Worm (Caenorhabditis elegans) whole organism, young adult: ENCODE measurements around the gene E02H4.7.

Experiments
- C06A6.2 ChIP-seq: fragments of 200-800 bp; sonication (Bioruptor generic); conservative IDR thresholded peaks from 2 replicates; pipeline ENCODE4 v1.3.6; 2022; ENCODE audit warnings: missing genetic modification characterization, missing compliant biosample characterization
- F10E7.11 ChIP-seq: sonication (generic microtip); optimal IDR thresholded peaks from 2 replicates; lab custom pipeline; 2017; ENCODE audit warnings: mild to moderate bottlenecking, missing genetic modification characterization, moderate library complexity, missing compliant biosample characterization
- F33H1.4 ChIP-seq: fragments of 200-800 bp; sonication (Bioruptor generic); IDR thresholded peaks from 2 replicates; pipeline ENCODE4 v1.3.6; 2022; ENCODE audit warnings: missing genetic modification reagents, missing genetic modification characterization, missing compliant biosample characterization
- F49E8.2 ChIP-seq: sonication (generic microtip); optimal IDR thresholded peaks from 3 replicates; lab custom pipeline; 2017; ENCODE audit warnings: missing genetic modification characterization, mild to moderate bottlenecking, missing compliant biosample characterization, antibody characterized with exemption, moderate library complexity; ENCODE audit not compliant: insufficient read depth
- F52B5.7 ChIP-seq: sonication (generic microtip); optimal IDR thresholded peaks from 2 replicates; lab custom pipeline; 2016; ENCODE audit warnings: mild to moderate bottlenecking, missing genetic modification characterization, missing compliant biosample characterization
- F55B11.4 ChIP-seq: sonication (generic microtip); optimal IDR thresholded peaks from 2 replicates; lab custom pipeline; 2016; ENCODE audit warnings: missing compliant biosample characterization, missing genetic modification characterization, borderline replicate concordance; ENCODE audit not compliant: insufficient read depth
- K11D2.4 ChIP-seq: fragments of 200-800 bp; sonication (Bioruptor generic); IDR thresholded peaks from 2 replicates; pipeline ENCODE4 v1.3.6; 2022; ENCODE audit warnings: missing genetic modification reagents, missing genetic modification characterization, missing compliant biosample characterization
- T07F8.4 ChIP-seq: sonication (generic microtip); optimal IDR thresholded peaks from 2 replicates; lab custom pipeline; 2016; ENCODE audit warnings: mild to moderate bottlenecking, missing genetic modification characterization, moderate library complexity, missing compliant biosample characterization
- Y53G8AR.9 ChIP-seq: fragments of 200-800 bp; sonication (Bioruptor generic); conservative IDR thresholded peaks from 2 replicates; pipeline ENCODE4 v1.3.6; 2022; ENCODE audit warnings: missing genetic modification reagents, missing genetic modification characterization, missing compliant biosample characterization
- Y79H2A.3 ChIP-seq: fragments of 200-800 bp; sonication (Bioruptor generic); conservative IDR thresholded peaks from 2 replicates; pipeline ENCODE4 v1.3.6; 2022; ENCODE audit warnings: missing genetic modification reagents, missing genetic modification characterization, missing compliant biosample characterization
- ZK185.1 ChIP-seq: sonication (generic microtip); optimal IDR thresholded peaks from 2 replicates; lab custom pipeline; 2016; ENCODE audit warnings: mild to moderate bottlenecking, missing genetic modification characterization, missing compliant biosample characterization; ENCODE audit not compliant: poor library complexity, severe bottlenecking
- attf-6 ChIP-seq: fragments of 200-800 bp; sonication (Bioruptor generic); IDR thresholded peaks from 2 replicates; pipeline ENCODE4 v1.3.6; 2022; ENCODE audit warnings: missing genetic modification reagents, missing genetic modification characterization, missing compliant biosample characterization
- bed-1 ChIP-seq: fragments of 200-800 bp; sonication (Bioruptor generic); IDR thresholded peaks from 2 replicates; pipeline ENCODE4 v1.3.6; 2022; ENCODE audit warnings: missing genetic modification reagents, missing genetic modification characterization, missing compliant biosample characterization
- ceh-27 ChIP-seq: fragments of 200-800 bp; sonication (Bioruptor generic); optimal IDR thresholded peaks from 2 replicates; lab custom pipeline; 2018; ENCODE audit warnings: mild to moderate bottlenecking, missing genetic modification characterization, moderate library complexity, missing compliant biosample characterization
- chd-7 ChIP-seq: sonication (generic microtip); optimal IDR thresholded peaks from 2 replicates; lab custom pipeline; 2016; ENCODE audit warnings: mild to moderate bottlenecking, missing genetic modification characterization, moderate library complexity, missing compliant biosample characterization
- die-1 ChIP-seq: sonication (generic microtip); optimal IDR thresholded peaks from 2 replicates; lab custom pipeline; 2016; ENCODE audit warnings: missing genotype, mild to moderate bottlenecking, missing genetic modification characterization, missing compliant biosample characterization
- egl-44 ChIP-seq: fragments of 200-800 bp; sonication (Bioruptor generic); IDR thresholded peaks from 2 replicates; pipeline ENCODE4 v1.3.6; 2022; ENCODE audit warnings: missing genetic modification reagents, missing genetic modification characterization, missing compliant biosample characterization
- egrh-3 ChIP-seq: fragments of 200-800 bp; sonication (Bioruptor generic); IDR thresholded peaks from 2 replicates; pipeline ENCODE4 v1.3.6; 2022; ENCODE audit warnings: missing genetic modification reagents, missing genetic modification characterization, missing compliant biosample characterization
- ets-4 ChIP-seq: fragments of 200-800 bp; sonication (Bioruptor generic); optimal IDR thresholded peaks from 2 replicates; lab custom pipeline; 2018; ENCODE audit warnings: mild to moderate bottlenecking, missing genetic modification characterization, missing compliant biosample characterization
- him-1 ChIP-seq: sonication (generic microtip); optimal IDR thresholded peaks from 2 replicates; lab custom pipeline; 2016; ENCODE audit warnings: missing genotype, missing genetic modification reagents, missing genetic modification characterization, missing compliant biosample characterization
- hlh-12 ChIP-seq: sonication (generic microtip); optimal IDR thresholded peaks from 2 replicates; lab custom pipeline; 2016; ENCODE audit warnings: missing genetic modification characterization, missing compliant biosample characterization
- hrde-1 ChIP-seq: sonication (generic microtip); optimal IDR thresholded peaks from 2 replicates; lab custom pipeline; 2016; ENCODE audit warnings: missing genetic modification characterization, mild to moderate bottlenecking, missing compliant biosample characterization, moderate library complexity, missing genotype, missing genetic modification reagents, borderline replicate concordance
- hsf-1 ChIP-seq: fragments of 200-800 bp; sonication (Bioruptor generic); IDR thresholded peaks from 2 replicates; pipeline ENCODE4 v1.3.6; 2022; ENCODE audit warnings: missing genetic modification reagents, missing genetic modification characterization, missing compliant biosample characterization
- lag-1 ChIP-seq: fragments of 200-800 bp; sonication (Bioruptor generic); IDR thresholded peaks from 2 replicates; pipeline ENCODE4 v1.3.6; 2022; ENCODE audit warnings: missing genetic modification reagents, missing genetic modification characterization, missing compliant biosample characterization
- lin-35 ChIP-seq, 3 experiments: fragments of 150-350 bp in 2 of 3; sonication (generic microtip) in 1 of 3; optimal IDR thresholded peaks; 2 replicates each; lab custom pipeline; 2014 to 2018; ENCODE audit warnings: missing biosample characterization in 3 of 3, missing genetic modification characterization in 3 of 3, missing genetic modification reagents in 3 of 3
- lir-1 ChIP-seq: fragments of 200-800 bp; sonication (Bioruptor generic); conservative IDR thresholded peaks from 2 replicates; pipeline ENCODE4 v1.3.6; 2022; ENCODE audit warnings: missing genetic modification reagents, missing genetic modification characterization, missing compliant biosample characterization
- madf-6 ChIP-seq: fragments of 200-800 bp; sonication (Bioruptor generic); IDR thresholded peaks from 2 replicates; pipeline ENCODE4 v1.3.6; 2022; ENCODE audit warnings: missing genetic modification reagents, missing genetic modification characterization, missing compliant biosample characterization
- madf-8 ChIP-seq: fragments of 200-800 bp; sonication (Bioruptor generic); conservative IDR thresholded peaks from 2 replicates; pipeline ENCODE4 v1.3.6; 2022; ENCODE audit warnings: missing genetic modification reagents, missing genetic modification characterization, missing compliant biosample characterization
- nhr-27 ChIP-seq: fragments of 200-800 bp; sonication (Bioruptor generic); optimal IDR thresholded peaks from 2 replicates; lab custom pipeline; 2018; ENCODE audit warnings: mild to moderate bottlenecking, missing genetic modification characterization, moderate library complexity, missing compliant biosample characterization
- sea-2 ChIP-seq: fragments of 200-800 bp; sonication (Bioruptor generic); IDR thresholded peaks from 2 replicates; pipeline ENCODE4 v1.3.6; 2022; ENCODE audit warnings: missing genetic modification characterization, missing compliant biosample characterization
- snpc-1.1 ChIP-seq: sonication (generic microtip); optimal IDR thresholded peaks from 2 replicates; lab custom pipeline; 2017; ENCODE audit warnings: missing genetic modification characterization, mild to moderate bottlenecking, missing compliant biosample characterization, antibody characterized with exemption, moderate library complexity, missing genotype, missing genetic modification reagents; ENCODE audit not compliant: insufficient read depth
- sptf-2 ChIP-seq: fragments of 200-800 bp; sonication (Bioruptor generic); optimal IDR thresholded peaks from 2 replicates; lab custom pipeline; 2018; ENCODE audit warnings: mild to moderate bottlenecking, missing genetic modification characterization, missing compliant biosample characterization
- unc-130 ChIP-seq: sonication (generic microtip); optimal IDR thresholded peaks from 2 replicates; lab custom pipeline; 2016; ENCODE audit warnings: missing genetic modification reagents, missing genetic modification characterization, missing compliant biosample characterization
- zfh-2 ChIP-seq: fragments of 200-800 bp; sonication (Bioruptor generic); conservative IDR thresholded peaks from 2 replicates; pipeline ENCODE4 v1.3.6; 2022; ENCODE audit warnings: missing genetic modification reagents, missing genetic modification characterization, missing compliant biosample characterization
- ztf-26 ChIP-seq: sonication (generic microtip); optimal IDR thresholded peaks from 2 replicates; lab custom pipeline; 2017; ENCODE audit warnings: missing genetic modification characterization, missing compliant biosample characterization

E02H4.7 gene

ce11 chrX:14267170-14267569, 11.1 kb downstream of the E02H4.7 start:
- TF ChIP-seq hsf-1 (GFP tag; lab: Robert Waterston, UW) (no peak), lir-1 (GFP tag; lab: Robert Waterston, UW) (no peak), die-1 (tag; lab: Kevin White, UChicago) (no peak), bed-1 (no peak)

ce11 chrX:14267781-14268180, 11.7 kb downstream of the E02H4.7 start, which contains the start of gene del-1:
Gene del-1, plus strand, starts transcription at chrX:14268081.
- no peak for TF ChIP-seq C06A6.2 (GFP tag; lab: Robert Waterston, UW)
- no peak for TF ChIP-seq F55B11.4 (tag; lab: Kevin White, UChicago)
- TF ChIP-seq hrde-1 (tag; lab: Kevin White, UChicago): no peak
- TF ChIP-seq F33H1.4 (GFP tag; lab: Robert Waterston, UW): no peak
- TF ChIP-seq egl-44 (GFP tag; lab: Robert Waterston, UW): no peak
- TF ChIP-seq attf-6 (GFP tag; lab: Robert Waterston, UW): no peak
- TF ChIP-seq snpc-1.1 (tag; lab: Kevin White, UChicago): no peak
- no peak for TF ChIP-seq lag-1 (GFP tag; lab: Robert Waterston, UW)
- no peak for TF ChIP-seq ets-4
- no peak for TF ChIP-seq madf-6
- TF ChIP-seq F52B5.7 (tag; lab: Kevin White, UChicago): no peak
- TF ChIP-seq unc-130 (GFP tag; lab: Kevin White, UChicago): no peak
- TF ChIP-seq ceh-27 (GFP tag; lab: Kevin White, UChicago): no peak
- no peak for TF ChIP-seq him-1
- TF ChIP-seq madf-8: no peak
- TF ChIP-seq, all 124 proteins: peak for 0

- TF ChIP-seq ztf-26 (tag; lab: Kevin White, UChicago) (no peak), lin-35 (GFP tag; optimal IDR thresholded peaks at IDR 0.05; lab: Kevin White, UChicago) (no peak), sptf-2 (GFP tag; lab: Kevin White, UChicago) (no peak), F49E8.2 (tag; lab: Kevin White, UChicago) (no peak), Y79H2A.3 (GFP tag; lab: Robert Waterston, UW) (no peak)
- TF ChIP-seq, all 124 proteins: peak for 0
Observed at ce11 chrX:14281526-14281925, 25.5 kb downstream of the E02H4.7 start, which contains the start of gene E02H4.2. Gene E02H4.2, minus strand, starts transcription at chrX:14281626.

ce11 chrX:14287888-14288287, 31.8 kb downstream of the E02H4.7 start:
- TF ChIP-seq sea-2 (GFP tag; lab: Robert Waterston, UW): no peak
- no peak for TF ChIP-seq chd-7 (tag; lab: Kevin White, UChicago)
- no peak for TF ChIP-seq bed-1
- no peak for TF ChIP-seq Y53G8AR.9 (GFP tag; lab: Robert Waterston, UW)
- no peak for TF ChIP-seq F10E7.11 (tag; lab: Kevin White, UChicago)
- TF ChIP-seq Y79H2A.3 (GFP tag; lab: Robert Waterston, UW): no peak

ce11 chrX:14289993-14290392, 33.9 kb downstream of the E02H4.7 start:
- peak; percentile 69 for TF ChIP-seq zfh-2
- no peak for TF ChIP-seq K11D2.4 (GFP tag; lab: Robert Waterston, UW)
- peak; percentile 16 for TF ChIP-seq nhr-27
- no peak for TF ChIP-seq C06A6.2 (GFP tag; lab: Robert Waterston, UW)
- no peak for TF ChIP-seq T07F8.4
- TF ChIP-seq hlh-12 (tag; lab: Kevin White, UChicago): no peak
- peak; percentile 47; the same call in 1 of the 2 replicates for TF ChIP-seq egrh-3 (GFP tag; lab: Robert Waterston, UW)
- no peak for TF ChIP-seq ZK185.1
